Fruit fly (Drosophila melanogaster) whole organism, embryonic: ENCODE results near the gene CG13482.

Experiments used
- Asciz ChIP-seq: fragments of 200-800 bp; sonication (Bioruptor generic); optimal IDR thresholded peaks from 2 replicates; lab custom pipeline; 2017; ENCODE audit warnings: missing biosample characterization, mild to moderate bottlenecking, missing genetic modification characterization, missing genetic modification reagents
- C15 ChIP-seq: fragments of 200-800 bp; sonication (Bioruptor generic); IDR thresholded peaks from 3 replicates; pipeline ENCODE4 v1.3.6; 2022; ENCODE audit warnings: missing biosample characterization, missing genetic modification characterization
- CG10274 ChIP-seq: fragments of 200-800 bp; sonication (Bioruptor generic); optimal IDR thresholded peaks from 3 replicates; lab custom pipeline; 2017; ENCODE audit warnings: missing biosample characterization, mild to moderate bottlenecking, missing genetic modification characterization
- CG10543 ChIP-seq: fragments of 200-800 bp; sonication (Bioruptor generic); optimal IDR thresholded peaks from 3 replicates; lab custom pipeline; 2017; ENCODE audit warnings: missing biosample characterization, mild to moderate bottlenecking, missing genetic modification characterization, moderate library complexity
- CG10959 ChIP-seq: fragments of 200-800 bp; sonication (Bioruptor generic); IDR thresholded peaks from 2 replicates; pipeline ENCODE4 v1.3.6; 2022; ENCODE audit warnings: missing biosample characterization, missing genetic modification characterization
- CG12391 ChIP-seq: fragments of 200-800 bp; sonication (Bioruptor generic); optimal IDR thresholded peaks from 3 replicates; lab custom pipeline; 2018; ENCODE audit warnings: missing biosample characterization, mild to moderate bottlenecking, missing genetic modification characterization, moderate library complexity
- CG14050 ChIP-seq: fragments of 200-800 bp; sonication (Bioruptor generic); IDR thresholded peaks from 3 replicates; pipeline ENCODE4 v1.3.6; 2022; ENCODE audit warnings: missing biosample characterization, missing genetic modification characterization
- CG15011 ChIP-seq: fragments of 200-800 bp; sonication (Bioruptor generic); optimal IDR thresholded peaks from 3 replicates; lab custom pipeline; 2018; ENCODE audit warnings: missing biosample characterization, mild to moderate bottlenecking, missing genetic modification characterization
- CG15269 ChIP-seq: fragments of 200-800 bp; sonication (Bioruptor generic); optimal IDR thresholded peaks from 2 replicates; lab custom pipeline; 2018; ENCODE audit warnings: missing biosample characterization, mild to moderate bottlenecking, missing genetic modification characterization, moderate library complexity
- CG1602 ChIP-seq: fragments of 200-800 bp; sonication (Bioruptor generic); optimal IDR thresholded peaks from 3 replicates; lab custom pipeline; 2016; ENCODE audit warnings: missing biosample characterization, missing genetic modification characterization
- CG2712 ChIP-seq: fragments of 200-800 bp; optimal IDR thresholded peaks from 3 replicates; lab custom pipeline; 2019; ENCODE audit warnings: missing biosample characterization, mild to moderate bottlenecking, missing genetic modification characterization, moderate library complexity
- CG30403 ChIP-seq: fragments of 200-800 bp; sonication (Bioruptor generic); optimal IDR thresholded peaks from 3 replicates; lab custom pipeline; 2016; ENCODE audit warnings: missing biosample characterization, missing genetic modification characterization
- CG34422 ChIP-seq: fragments of 200-800 bp; sonication (Bioruptor generic); IDR thresholded peaks from 3 replicates; pipeline ENCODE4 v1.3.6; 2022; ENCODE audit warnings: missing biosample characterization, missing genetic modification characterization
- CG3847 ChIP-seq: fragments of 200-800 bp; sonication (Bioruptor generic); IDR thresholded peaks from 2 replicates; pipeline ENCODE4 v1.3.6; 2022; ENCODE audit warnings: missing biosample characterization, missing genetic modification characterization
- CG3995 ChIP-seq: fragments of 200-800 bp; sonication (Bioruptor generic); optimal IDR thresholded peaks from 3 replicates; lab custom pipeline; 2016; ENCODE audit warnings: missing biosample characterization, missing genetic modification characterization
- CG6175 ChIP-seq: fragments of 200-800 bp; sonication (Bioruptor generic); IDR thresholded peaks from 3 replicates; pipeline ENCODE4 v1.3.6; 2022; ENCODE audit warnings: missing biosample characterization, missing genetic modification characterization
- CG6654 ChIP-seq: fragments of 200-800 bp; sonication (Bioruptor generic); optimal IDR thresholded peaks from 2 replicates; lab custom pipeline; 2017; ENCODE audit warnings: missing biosample characterization, mild to moderate bottlenecking, missing genetic modification characterization
- CG8388 ChIP-seq: fragments of 200-800 bp; sonication (Bioruptor generic); optimal IDR thresholded peaks from 2 replicates; lab custom pipeline; 2019; ENCODE audit warnings: missing biosample characterization, mild to moderate bottlenecking, missing genetic modification characterization, moderate library complexity
- CG8478 ChIP-seq: fragments of >200 bp; optimal IDR thresholded peaks from 2 replicates; lab custom pipeline; 2018
- CHES-1-like ChIP-seq: fragments of 200-800 bp; sonication (Bioruptor generic); optimal IDR thresholded peaks from 2 replicates; lab custom pipeline; 2016; ENCODE audit warnings: missing biosample characterization, missing genetic modification characterization
- Dad ChIP-seq: fragments of 200-800 bp; sonication (Bioruptor generic); optimal IDR thresholded peaks from 3 replicates; lab custom pipeline; 2016; ENCODE audit warnings: missing biosample characterization, missing genetic modification characterization
- Deaf1 ChIP-seq: fragments of 200-800 bp; optimal IDR thresholded peaks from 3 replicates; lab custom pipeline; 2019; ENCODE audit warnings: missing biosample characterization, mild to moderate bottlenecking, missing genetic modification characterization, moderate library complexity
- Eip74EF ChIP-seq, 2 experiments: fragments of 200-800 bp in 1 of 2; fragments of >200 bp in 1 of 2; sonication (Bioruptor generic) in 1 of 2; optimal IDR thresholded peaks; 2 replicates each; lab custom pipeline; 2017 to 2019; ENCODE audit warnings: missing biosample characterization in 2 of 2, missing genetic modification characterization in 2 of 2, mild to moderate bottlenecking in 1 of 2, moderate library complexity in 1 of 2
- H15 ChIP-seq: fragments of 200-800 bp; sonication (Bioruptor generic); IDR thresholded peaks from 3 replicates; pipeline ENCODE4 v1.3.6; 2022; ENCODE audit warnings: missing biosample characterization, missing genetic modification characterization
- H2.0 ChIP-seq: fragments of 200-800 bp; sonication (Bioruptor generic); IDR thresholded peaks from 2 replicates; pipeline ENCODE4 v1.3.6; 2022; ENCODE audit warnings: missing biosample characterization, missing genetic modification characterization
- MESR4 ChIP-seq: fragments of 200-800 bp; sonication (Bioruptor generic); optimal IDR thresholded peaks from 2 replicates; lab custom pipeline; 2018; ENCODE audit warnings: missing biosample characterization, mild to moderate bottlenecking, missing genetic modification characterization, moderate library complexity
- Med ChIP-seq: fragments of 200-800 bp; sonication (Bioruptor generic); peaks from one replicate; lab custom pipeline; 2016; ENCODE audit warnings: missing biosample characterization, missing genetic modification characterization, mild to moderate bottlenecking, inconsistent platforms, moderate library complexity
- Neu2 ChIP-seq: fragments of 200-800 bp; sonication (Bioruptor generic); optimal IDR thresholded peaks from 3 replicates; lab custom pipeline; 2016; ENCODE audit warnings: missing biosample characterization, missing genetic modification characterization, borderline replicate concordance
- Spps ChIP-seq: fragments of 200-800 bp; sonication (Bioruptor generic); optimal IDR thresholded peaks from 2 replicates; lab custom pipeline; 2018; ENCODE audit warnings: missing biosample characterization, mild to moderate bottlenecking, missing genetic modification characterization
- Stat92E ChIP-seq, 3 experiments: fragments of >200 bp in 2 of 3; fragments of 200-800 bp in 1 of 3; sonication (Bioruptor generic) in 1 of 3; optimal IDR thresholded peaks; 2 replicates each; lab custom pipeline; 2017 to 2019; ENCODE audit warnings: missing biosample characterization in 3 of 3, missing genetic modification characterization in 3 of 3, mild to moderate bottlenecking in 1 of 3, moderate library complexity in 1 of 3
- az2 ChIP-seq: fragments of 200-800 bp; sonication (Bioruptor generic); optimal IDR thresholded peaks from 3 replicates; lab custom pipeline; 2016; ENCODE audit warnings: missing biosample characterization, missing genetic modification characterization
- bsh ChIP-seq, 2 experiments: fragments of 200-800 bp; sonication (Bioruptor generic); optimal IDR thresholded peaks; 2 replicates each; lab custom pipeline; 2017 to 2018; ENCODE audit warnings: mild to moderate bottlenecking in 2 of 2, missing biosample characterization in 2 of 2, missing genetic modification characterization in 2 of 2, moderate library complexity in 1 of 2
- btn ChIP-seq: fragments of 200-800 bp; sonication (Bioruptor generic); optimal IDR thresholded peaks from 2 replicates; lab custom pipeline; 2016; ENCODE audit warnings: missing biosample characterization, missing genetic modification characterization
- corto ChIP-seq: fragments of 200-800 bp; sonication (Bioruptor generic); optimal IDR thresholded peaks from 2 replicates; lab custom pipeline; 2016; ENCODE audit warnings: missing biosample characterization, mild to moderate bottlenecking, missing genetic modification characterization, moderate library complexity
- esg ChIP-seq: fragments of 200-800 bp; sonication (Bioruptor generic); conservative IDR thresholded peaks from 2 replicates; pipeline ENCODE4 v1.3.6; 2022; ENCODE audit warnings: missing biosample characterization, missing genetic modification characterization
- fd102C ChIP-seq: fragments of 200-800 bp; sonication (Bioruptor generic); optimal IDR thresholded peaks from 2 replicates; lab custom pipeline; 2018; ENCODE audit warnings: missing biosample characterization, mild to moderate bottlenecking, missing genetic modification characterization, moderate library complexity
- fu2 ChIP-seq: fragments of 200-800 bp; sonication (Bioruptor generic); optimal IDR thresholded peaks from 2 replicates; lab custom pipeline; 2016; ENCODE audit warnings: missing biosample characterization, missing genetic modification characterization
- gcm ChIP-seq: fragments of 200-800 bp; sonication (Bioruptor generic); optimal IDR thresholded peaks from 2 replicates; lab custom pipeline; 2019; ENCODE audit warnings: missing biosample characterization, mild to moderate bottlenecking, missing genetic modification characterization, moderate library complexity
- gem ChIP-seq: fragments of 200-800 bp; sonication (Bioruptor generic); optimal IDR thresholded peaks from 2 replicates; lab custom pipeline; 2019; ENCODE audit warnings: missing biosample characterization, mild to moderate bottlenecking, missing genetic modification characterization, moderate library complexity
- grau ChIP-seq: fragments of 200-800 bp; optimal IDR thresholded peaks from 3 replicates; lab custom pipeline; 2019; ENCODE audit warnings: missing biosample characterization, mild to moderate bottlenecking, missing genetic modification characterization, moderate library complexity
- gsb-n ChIP-seq: fragments of 200-800 bp; sonication (Bioruptor generic); optimal IDR thresholded peaks from 3 replicates; lab custom pipeline; 2018; ENCODE audit warnings: missing biosample characterization, mild to moderate bottlenecking, missing genetic modification characterization
- kah ChIP-seq: fragments of 200-800 bp; sonication (Bioruptor generic); optimal IDR thresholded peaks from 2 replicates; lab custom pipeline; 2018; ENCODE audit warnings: missing biosample characterization, mild to moderate bottlenecking, missing genetic modification characterization
- nerfin-2 ChIP-seq: fragments of 200-800 bp; sonication (Bioruptor generic); IDR thresholded peaks from 2 replicates; pipeline ENCODE4 v1.3.6; 2022; ENCODE audit warnings: missing biosample characterization, missing genetic modification characterization; ENCODE audit not compliant: partially characterized antibody
- pb ChIP-seq: fragments of 200-800 bp; sonication (Bioruptor generic); optimal IDR thresholded peaks from 3 replicates; lab custom pipeline; 2016; ENCODE audit warnings: missing biosample characterization, missing genetic modification characterization
- phol ChIP-seq: fragments of 200-800 bp; sonication (Bioruptor generic); optimal IDR thresholded peaks from 3 replicates; lab custom pipeline; 2018; ENCODE audit warnings: missing biosample characterization, mild to moderate bottlenecking, missing genetic modification characterization, moderate library complexity
- prd ChIP-seq, 3 experiments: fragments of >200 bp in 2 of 3; fragments of 200-800 bp in 1 of 3; sonication (Bioruptor generic) in 1 of 3; optimal IDR thresholded peaks in 2 of 3; IDR thresholded peaks in 1 of 3; 2 replicates in 2 of 3; 3 replicates in 1 of 3; pipeline versions ENCODE4 v1.3.6 to Lab custom; 2017 to 2022; ENCODE audit warnings: missing biosample characterization in 1 of 3, missing genetic modification characterization in 1 of 3
- sisA ChIP-seq: fragments of 200-800 bp; sonication (Bioruptor generic); IDR thresholded peaks from 2 replicates; pipeline ENCODE4 v1.3.6; 2022; ENCODE audit warnings: missing biosample characterization, missing genetic modification characterization
- slou ChIP-seq: fragments of 200-800 bp; sonication (Bioruptor generic); optimal IDR thresholded peaks from 3 replicates; lab custom pipeline; 2016; ENCODE audit warnings: missing biosample characterization, missing genetic modification characterization
- tin ChIP-seq: fragments of 200-800 bp; sonication (Bioruptor generic); optimal IDR thresholded peaks from 3 replicates; lab custom pipeline; 2016; ENCODE audit warnings: missing biosample characterization, missing genetic modification characterization
- vnd ChIP-seq: fragments of 200-800 bp; sonication (Bioruptor generic); IDR thresholded peaks from 3 replicates; pipeline ENCODE4 v1.3.6; 2022; ENCODE audit warnings: missing biosample characterization, missing genetic modification characterization; ENCODE audit not compliant: partially characterized antibody

Gene CG13482

dm6 chr3L:14303225-14303624 lies 25.9 kb upstream of the CG13482 start:
- TF ChIP-seq CG12391 (tag; lab: Kevin White, UChicago) (no peak), CG1602 (GFP tag; lab: Kevin White, UChicago) (no peak), CG14050 (GFP tag; lab: Robert Waterston, UW) (no peak), CG15269 (tag; lab: Kevin White, UChicago) (no peak), gsb-n (tag; lab: Kevin White, UChicago) (peak; percentile 5), CG6654 (no peak), slou (GFP tag; lab: Kevin White, UChicago) (no peak), Eip74EF (GFP tag; optimal IDR thresholded peaks at IDR 0.05; lab: Kevin White, UChicago) (no peak), Med (GFP tag; lab: Kevin White, UChicago) (no peak), CHES-1-like (GFP tag; lab: Kevin White, UChicago) (no peak), CG8478 (lab: Kevin White, UChicago) (no peak), az2 (GFP tag; lab: Kevin White, UChicago) (no peak), prd (optimal IDR thresholded peaks at IDR 0.05; lab: Kevin White, UChicago) (no peak), prd (GFP tag; IDR thresholded peaks at IDR 0.05; lab: Robert Waterston, UW) (peak; percentile 6; the same call in 1 of the 3 replicates), vnd (GFP tag; lab: Robert Waterston, UW) (no peak), nerfin-2 (GFP tag; lab: Robert Waterston, UW) (no peak), CG6175 (GFP tag; lab: Robert Waterston, UW) (no peak), corto (GFP tag; lab: Kevin White, UChicago) (no peak), grau (tag; lab: Kevin White, UChicago) (no peak), gem (tag; lab: Kevin White, UChicago) (peak; percentile 51), CG15011 (GFP tag; lab: Kevin White, UChicago) (no peak), fu2 (GFP tag; lab: Kevin White, UChicago) (no peak), pb (no peak), MESR4 (GFP tag; lab: Kevin White, UChicago) (no peak), gcm (GFP tag; lab: Kevin White, UChicago) (no peak), CG10274 (no peak), CG8388 (GFP tag; lab: Kevin White, UChicago) (peak; percentile 69), CG2712 (tag; lab: Kevin White, UChicago) (peak; percentile 18), phol (peak; percentile 14), bsh (GFP tag; optimal IDR thresholded peaks at IDR 0.05; lab: Kevin White, UChicago) (peak in 1 of 2 experiments; percentile 9), CG34422 (no peak), CG3995 (GFP tag; lab: Kevin White, UChicago) (no peak), Asciz (no peak), Neu2 (GFP tag; lab: Kevin White, UChicago) (no peak), Stat92E (GFP tag; optimal IDR thresholded peaks at IDR 0.05; lab: Kevin White, UChicago) (no peak)

- TF ChIP-seq Spps (tag; lab: Kevin White, UChicago), result peak; percentile 98
- peak; percentile 96 for TF ChIP-seq btn (GFP tag; lab: Kevin White, UChicago)
- peak; percentile 94 for TF ChIP-seq fd102C (GFP tag; lab: Kevin White, UChicago)
- peak; percentile 96 for TF ChIP-seq H15 (GFP tag; lab: Robert Waterston, UW)
- peak; percentile 99 for TF ChIP-seq CG10959 (GFP tag; lab: Robert Waterston, UW)
- peak; percentile 95 for TF ChIP-seq sisA (GFP tag; lab: Robert Waterston, UW)
- TF ChIP-seq tin (GFP tag; lab: Kevin White, UChicago), result peak; percentile 97
- TF ChIP-seq CG3847, result peak; percentile 79
- peak; percentile 82 for TF ChIP-seq kah
- TF ChIP-seq esg (GFP tag; lab: Robert Waterston, UW), result peak; percentile 90
- peak; percentile 72; the same call in 2 of the 3 replicates for TF ChIP-seq C15 (GFP tag; lab: Robert Waterston, UW)
- TF ChIP-seq MESR4 (GFP tag; lab: Kevin White, UChicago), result peak; percentile 66
- peak; percentile 80 for TF ChIP-seq CG15269 (tag; lab: Kevin White, UChicago)
- peak; percentile 93 for TF ChIP-seq H2.0 (GFP tag; lab: Robert Waterston, UW)
- peak; percentile 94 for TF ChIP-seq CG30403 (GFP tag; lab: Kevin White, UChicago)
- TF ChIP-seq CG10543 (GFP tag; lab: Kevin White, UChicago), result peak; percentile 51
- peak; percentile 74 for TF ChIP-seq Deaf1 (tag; lab: Kevin White, UChicago)
- TF ChIP-seq Dad (GFP tag; lab: Kevin White, UChicago), result peak; percentile 91
Observed at dm6 chr3L:14303848-14304247, 25.3 kb upstream of the CG13482 start.
